Worm (Caenorhabditis elegans): ENCODE measurements around the gene zip-8.
A peak's percentile ranks its signal among the peaks of the same experiment; 100 is the strongest.

DNA sequence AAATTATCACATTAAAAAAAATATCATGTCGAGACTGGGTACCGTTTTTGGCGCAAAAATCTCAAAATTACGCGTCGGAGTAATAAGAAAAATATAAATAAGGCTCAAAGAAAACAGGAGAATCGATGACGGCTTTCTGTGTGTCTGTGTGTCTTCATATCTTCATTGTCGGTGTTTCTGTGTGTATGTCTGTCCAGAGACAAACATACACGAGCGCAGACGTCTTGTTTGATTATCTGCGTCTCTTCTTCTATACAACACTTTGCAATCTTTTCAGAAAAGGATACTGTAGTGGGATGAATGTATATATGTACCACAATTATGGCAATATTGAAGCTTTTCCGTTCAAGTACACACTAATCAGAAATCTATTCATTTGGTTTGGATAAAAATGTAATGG lies 34.4 kb upstream of the zip-8 start, which contains the start of gene C05D11.13:
- no peak for TF ChIP-seq nhr-28 (tag; optimal IDR thresholded peaks at IDR 0.05)
- no peak for TF ChIP-seq ztf-11 (tag; optimal IDR thresholded peaks at IDR 0.05)
- TF ChIP-seq nhr-12 (tag; optimal IDR thresholded peaks at IDR 0.05): no peak
- TF ChIP-seq nhr-237 (tag; optimal IDR thresholded peaks at IDR 0.05): no peak
- TF ChIP-seq aly-2 (tag; optimal IDR thresholded peaks at IDR 0.05): no peak
- TF ChIP-seq lin-39 (tag; optimal IDR thresholded peaks at IDR 0.05): peak; percentile 26
